Worm (Caenorhabditis elegans): ENCODE measurements around the gene lgc-18.
A peak's percentile ranks its signal among the peaks of the same experiment; 100 is the strongest.

The lgc-18 gene

ce11 chrX:12172482-12173134 is 47.2 kb downstream of the lgc-18 start:
- TF ChIP-seq pha-4 (tag; optimal IDR thresholded peaks at IDR 0.05) (no peak), nhr-2 (tag; optimal IDR thresholded peaks at IDR 0.05) (peak; percentile 28), elt-1 (tag; optimal IDR thresholded peaks at IDR 0.05; ENCODE audit: borderline replicate concordance, insufficient read depth) (peak; percentile 92), unc-62 (GFP tag; optimal IDR thresholded peaks at IDR 0.05) (peak; percentile 18), cnd-1 (tag; optimal IDR thresholded peaks at IDR 0.05) (no peak), lin-32 (GFP tag; optimal IDR thresholded peaks at IDR 0.05) (peak; percentile 59), elt-3 (tag; optimal IDR thresholded peaks at IDR 0.05) (no peak)

ce11 chrX:12173989-12174388 is 48.6 kb downstream of the lgc-18 start:
- TF ChIP-seq elt-3 (tag; optimal IDR thresholded peaks at IDR 0.05): no peak
- TF ChIP-seq mab-5 (tag; optimal IDR thresholded peaks at IDR 0.05): no peak
- TF ChIP-seq snpc-4 (tag; optimal IDR thresholded peaks at IDR 0.05): no peak

- TF ChIP-seq elt-1 (tag; optimal IDR thresholded peaks at IDR 0.05; ENCODE audit: borderline replicate concordance, insufficient read depth) (no peak), pha-4 (tag; optimal IDR thresholded peaks at IDR 0.05) (peak; percentile 23)
These were observed 49.4 kb downstream of the lgc-18 start for ce11 chrX:12174686-12175404.

ce11 chrX:12175667-12176278 is 50.4 kb downstream of the lgc-18 start:
- TF ChIP-seq lin-32 (GFP tag; optimal IDR thresholded peaks at IDR 0.05) (no peak), nhr-237 (tag; optimal IDR thresholded peaks at IDR 0.05) (no peak), mep-1 (tag; optimal IDR thresholded peaks at IDR 0.05) (no peak), nhr-2 (tag; optimal IDR thresholded peaks at IDR 0.05) (no peak), sem-2 (GFP tag; optimal IDR thresholded peaks at IDR 0.05) (no peak), unc-120 (tag; optimal IDR thresholded peaks at IDR 0.05; ENCODE audit: poor library complexity, severe bottlenecking) (peak; percentile 70), hlh-1 (tag; optimal IDR thresholded peaks at IDR 0.05) (peak; percentile 20), lsy-2 (tag; optimal IDR thresholded peaks at IDR 0.05) (no peak), pha-4 (tag; optimal IDR thresholded peaks at IDR 0.05) (peak; percentile 40), ceh-83 (GFP tag; optimal IDR thresholded peaks at IDR 0.05) (no peak), lin-13 (tag; optimal IDR thresholded peaks at IDR 0.05) (no peak)

ce11 chrX:12176394-12176793 is 51.0 kb downstream of the lgc-18 start:
- TF ChIP-seq elt-3 (tag; optimal IDR thresholded peaks at IDR 0.05) (peak; percentile 9), ham-2 (GFP tag; optimal IDR thresholded peaks at IDR 0.05) (peak; percentile 31), unc-39 (tag; optimal IDR thresholded peaks at IDR 0.05) (no peak), sptf-1 (tag; optimal IDR thresholded peaks at IDR 0.05) (no peak), mab-5 (tag; optimal IDR thresholded peaks at IDR 0.05) (no peak), unc-62 (GFP tag; optimal IDR thresholded peaks at IDR 0.05) (peak; percentile 42)

ce11 chrX:12176873-12177293 is 51.5 kb downstream of the lgc-18 start:
- no peak for TF ChIP-seq hlh-1 (tag; optimal IDR thresholded peaks at IDR 0.05)
- TF ChIP-seq mls-2 (tag; optimal IDR thresholded peaks at IDR 0.05): peak; percentile 2
- no peak for TF ChIP-seq mep-1 (tag; optimal IDR thresholded peaks at IDR 0.05)

- no peak for TF ChIP-seq mab-5 (tag; optimal IDR thresholded peaks at IDR 0.05)
- TF ChIP-seq snpc-4 (tag; optimal IDR thresholded peaks at IDR 0.05): no peak
- TF ChIP-seq flh-1 (GFP tag; optimal IDR thresholded peaks at IDR 0.05): no peak
- no peak for TF ChIP-seq blmp-1 (tag; optimal IDR thresholded peaks at IDR 0.05)
- TF ChIP-seq zip-8 (tag; optimal IDR thresholded peaks at IDR 0.05): no peak
- no peak for TF ChIP-seq nhr-76 (tag; optimal IDR thresholded peaks at IDR 0.05)
- no peak for TF ChIP-seq unc-62 (GFP tag; optimal IDR thresholded peaks at IDR 0.05)
- TF ChIP-seq nhr-237 (tag; optimal IDR thresholded peaks at IDR 0.05): no peak
- TF ChIP-seq unc-120 (tag; optimal IDR thresholded peaks at IDR 0.05; ENCODE audit: poor library complexity, severe bottlenecking): no peak
- TF ChIP-seq tbx-8 (GFP tag; optimal IDR thresholded peaks at IDR 0.05): no peak
- no peak for TF ChIP-seq pha-4 (tag; optimal IDR thresholded peaks at IDR 0.05)
- TF ChIP-seq ceh-43 (GFP tag; optimal IDR thresholded peaks at IDR 0.05): no peak
- TF ChIP-seq cnd-1 (tag; optimal IDR thresholded peaks at IDR 0.05): no peak
- no peak for TF ChIP-seq elt-1 (tag; optimal IDR thresholded peaks at IDR 0.05; ENCODE audit: borderline replicate concordance, insufficient read depth)
- no peak for TF ChIP-seq ceh-83 (GFP tag; optimal IDR thresholded peaks at IDR 0.05)
- no peak for TF ChIP-seq bed-3 (GFP tag; optimal IDR thresholded peaks at IDR 0.05)
- no peak for TF ChIP-seq sptf-1 (tag; optimal IDR thresholded peaks at IDR 0.05)
- no peak for TF ChIP-seq mep-1 (tag; optimal IDR thresholded peaks at IDR 0.05)
- TF ChIP-seq hlh-1 (tag; optimal IDR thresholded peaks at IDR 0.05): no peak
- no peak for TF ChIP-seq sem-2 (GFP tag; optimal IDR thresholded peaks at IDR 0.05)
These were observed 52.1 kb downstream of the lgc-18 start for ce11 chrX:12177521-12177920.
